Worm (Caenorhabditis elegans) whole organism, midembryonic: ENCODE results near the gene kin-2.

ENCODE experiments used
- cog-1 ChIP-seq: sonication (generic microtip); optimal IDR thresholded peaks from 2 replicates; lab custom pipeline; 2016; ENCODE audit warnings: missing genetic modification characterization, missing compliant biosample characterization
- flt-1 ChIP-seq: fragments of 200-800 bp; sonication (Bioruptor generic); IDR thresholded peaks from 2 replicates; pipeline ENCODE4 v1.3.6; 2022; ENCODE audit warnings: missing genetic modification characterization, missing compliant biosample characterization
- ref-1 ChIP-seq: fragments of 200-800 bp; sonication (Bioruptor generic); conservative IDR thresholded peaks from 2 replicates; pipeline ENCODE4 v1.3.6; 2022; ENCODE audit warnings: missing genetic modification reagents, missing genetic modification characterization, missing compliant biosample characterization
- ztf-23 ChIP-seq: fragments of 200-800 bp; sonication (Bioruptor generic); IDR thresholded peaks from 2 replicates; pipeline ENCODE4 v1.3.6; 2022; ENCODE audit warnings: missing genetic modification reagents, missing genetic modification characterization, missing compliant biosample characterization

ce11 chrX:6022469-6022868 lies 44.8 kb upstream of the kin-2 start, which contains the start of gene lelo-3:
- no peak for TF ChIP-seq cog-1 (tag; lab: Kevin White, UChicago)
- no peak for TF ChIP-seq ztf-23 (GFP tag; lab: Robert Waterston, UW)
- TF ChIP-seq ref-1 (GFP tag; lab: Robert Waterston, UW), result no peak
- TF ChIP-seq flt-1 (GFP tag; lab: Robert Waterston, UW), result no peak
